Fruit fly (Drosophila melanogaster): ENCODE results near the gene CG32579.

The CG32579 gene

DNA sequence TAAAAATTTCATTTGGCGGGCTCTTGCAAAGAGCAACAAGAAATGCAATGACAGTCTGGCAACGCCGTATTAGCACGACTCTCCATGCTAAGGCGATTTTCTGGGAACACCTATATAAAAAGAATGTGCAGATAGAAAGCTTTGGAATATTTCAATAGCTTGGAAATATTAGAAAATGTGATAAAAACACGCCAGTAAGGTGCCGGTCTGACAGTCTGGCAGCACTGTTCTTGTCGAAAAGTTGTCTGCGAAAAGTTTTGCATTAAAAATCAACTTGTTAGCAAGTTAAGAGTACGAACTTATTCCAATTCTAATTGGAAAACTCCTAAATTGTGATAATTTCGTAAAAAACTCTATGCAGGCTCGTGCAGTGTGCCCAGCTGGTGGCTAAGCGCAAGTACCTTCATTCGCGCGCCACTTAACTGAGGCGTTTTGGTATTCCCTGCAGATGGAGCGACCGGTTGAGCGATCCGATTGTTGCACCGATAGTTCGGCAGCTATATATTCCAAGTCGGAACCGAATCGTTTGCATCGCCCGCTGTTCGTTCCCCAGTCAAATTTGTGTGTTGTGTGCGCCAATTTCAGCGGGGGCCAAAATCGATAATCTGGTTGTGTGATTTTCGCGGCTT is 45.1 kb upstream of the CG32579 start, which contains the start of gene eas (continued):
- no peak for TF ChIP-seq caup (GFP tag; optimal IDR thresholded peaks at IDR 0.05; ENCODE audit: severe bottlenecking)
- peak; percentile 41; the same call in 1 of the 2 replicates for TF ChIP-seq sna (GFP tag; IDR thresholded peaks at IDR 0.05; ENCODE audit: partially characterized antibody)
- no peak for TF ChIP-seq CG14667 (GFP tag; IDR thresholded peaks at IDR 0.05)
- no peak for TF ChIP-seq Drgx (GFP tag; IDR thresholded peaks at IDR 0.05)
- peak; percentile 5 for TF ChIP-seq CG1647 (GFP tag; optimal IDR thresholded peaks at IDR 0.05)
- peak; percentile 64 for TF ChIP-seq ato (GFP tag; IDR thresholded peaks at IDR 0.05; ENCODE audit: partially characterized antibody)
- TF ChIP-seq CG13123 (GFP tag; optimal IDR thresholded peaks at IDR 0.05) = no peak
- no peak for TF ChIP-seq CG13424 (tag; optimal IDR thresholded peaks at IDR 0.05)
- TF ChIP-seq jumu (GFP tag; optimal IDR thresholded peaks at IDR 0.05) = peak; percentile 4
- TF ChIP-seq CG2678 (tag; optimal IDR thresholded peaks at IDR 0.05) = no peak
- TF ChIP-seq CG3065 (GFP tag; optimal IDR thresholded peaks at IDR 0.05) = no peak
- TF ChIP-seq otp (GFP tag; IDR thresholded peaks at IDR 0.05) = 0 out of 3 replicates have a peak, but pooled peaks have one; percentile 14
- TF ChIP-seq CG16779 (GFP tag; IDR thresholded peaks at IDR 0.05) = no peak
- peak; percentile 51 for TF ChIP-seq Myb (GFP tag; optimal IDR thresholded peaks at IDR 0.05)
- peak; percentile 44 for TF ChIP-seq CG14710 (tag; optimal IDR thresholded peaks at IDR 0.05)
- no peak for TF ChIP-seq crol (GFP tag; IDR thresholded peaks at IDR 0.05)
- TF ChIP-seq Lpt (GFP tag; optimal IDR thresholded peaks at IDR 0.05) = no peak
- peak; percentile 19 for TF ChIP-seq Max (GFP tag; optimal IDR thresholded peaks at IDR 0.05)
- TF ChIP-seq ase (GFP tag; IDR thresholded peaks at IDR 0.05) = no peak
- no peak for TF ChIP-seq klu (GFP tag; IDR thresholded peaks at IDR 0.05)
- TF ChIP-seq CG18476 (GFP tag; optimal IDR thresholded peaks at IDR 0.05) = no peak
- TF ChIP-seq ewg (GFP tag; optimal IDR thresholded peaks at IDR 0.05) = no peak
- no peak for TF ChIP-seq zfh1 (GFP tag; IDR thresholded peaks at IDR 0.05)
- TF ChIP-seq CG7987 (GFP tag; optimal IDR thresholded peaks at IDR 0.05) = no peak
- TF ChIP-seq CG2120 (GFP tag; optimal IDR thresholded peaks at IDR 0.05) = peak; percentile 30
- no peak for TF ChIP-seq Adf1 (GFP tag; IDR thresholded peaks at IDR 0.05)
- TF ChIP-seq pros (GFP tag; optimal IDR thresholded peaks at IDR 0.05) = no peak
- no peak for TF ChIP-seq NC2α (GFP tag; optimal IDR thresholded peaks at IDR 0.05)
- TF ChIP-seq CG15011 (GFP tag; optimal IDR thresholded peaks at IDR 0.05) = no peak
- TF ChIP-seq chinmo (GFP tag; IDR thresholded peaks at IDR 0.05; ENCODE audit: partially characterized antibody) = peak; percentile 83; the same call in 3 of the 4 replicates
- TF ChIP-seq stc (GFP tag; IDR thresholded peaks at IDR 0.05) = no peak
- TF ChIP-seq lab (GFP tag; optimal IDR thresholded peaks at IDR 0.05) = peak; percentile 29
- TF ChIP-seq prd (optimal IDR thresholded peaks at IDR 0.05) = no peak
- no peak for TF ChIP-seq prd (GFP tag; IDR thresholded peaks at IDR 0.05)
- no peak for TF ChIP-seq phol (tag; optimal IDR thresholded peaks at IDR 0.05)
- no peak for TF ChIP-seq Spps (tag; optimal IDR thresholded peaks at IDR 0.05)
- TF ChIP-seq CG42726 (GFP tag; IDR thresholded peaks at IDR 0.05; ENCODE audit: partially characterized antibody) = peak; percentile 79
- no peak for TF ChIP-seq CG6765 (GFP tag; optimal IDR thresholded peaks at IDR 0.05)
- no peak for TF ChIP-seq abd-A (tag; optimal IDR thresholded peaks at IDR 0.05)
- TF ChIP-seq row (GFP tag; IDR thresholded peaks at IDR 0.05) = peak; percentile 63
- TF ChIP-seq disco-r (GFP tag; optimal IDR thresholded peaks at IDR 0.05) = peak; percentile 27
- TF ChIP-seq CG10431 (GFP tag; optimal IDR thresholded peaks at IDR 0.05) = no peak
- TF ChIP-seq Atf3 (GFP tag; optimal IDR thresholded peaks at IDR 0.05) = no peak
- no peak for TF ChIP-seq CG2202 (tag; optimal IDR thresholded peaks at IDR 0.05)
- no peak for TF ChIP-seq CG34422 (GFP tag; IDR thresholded peaks at IDR 0.05)
- TF ChIP-seq CG4617 (GFP tag; optimal IDR thresholded peaks at IDR 0.05; ENCODE audit: borderline replicate concordance) = peak; percentile 12
- TF ChIP-seq CG17361 (GFP tag; IDR thresholded peaks at IDR 0.05) = no peak
- TF ChIP-seq crc (GFP tag; optimal IDR thresholded peaks at IDR 0.05) = no peak
- peak; percentile 38 for TF ChIP-seq gro (GFP tag; optimal IDR thresholded peaks at IDR 0.05)
- TF ChIP-seq twi (tag; optimal IDR thresholded peaks at IDR 0.05) = no peak
- TF ChIP-seq MBD-R2 (GFP tag; IDR thresholded peaks at IDR 0.05) = peak; percentile 55
